Worm (Caenorhabditis elegans) whole organism, L3 larva: ENCODE results near the gene fbxa-115.

Source experiments
- aly-2 ChIP-seq: fragments of 150-350 bp; optimal IDR thresholded peaks from 2 replicates; lab custom pipeline; 2014; ENCODE audit warnings: missing biosample characterization, missing genetic modification characterization
- elt-1 ChIP-seq: fragments of 150-350 bp; optimal IDR thresholded peaks from 2 replicates; lab custom pipeline; 2014; ENCODE audit warnings: missing biosample characterization, missing genetic modification characterization
- eor-1 ChIP-seq, 2 experiments: fragments of 150-350 bp; optimal IDR thresholded peaks; 2 replicates each; lab custom pipeline; 2014 to 2018; ENCODE audit warnings: missing biosample characterization in 2 of 2, missing genetic modification characterization in 2 of 2
- ztf-11 ChIP-seq: fragments of 150-350 bp; optimal IDR thresholded peaks from 2 replicates; lab custom pipeline; 2014; ENCODE audit warnings: missing biosample characterization, missing genetic modification characterization
- ztf-4 ChIP-seq: fragments of 150-350 bp; optimal IDR thresholded peaks from 2 replicates; lab custom pipeline; 2014; ENCODE audit warnings: missing biosample characterization, missing genetic modification characterization

- TF ChIP-seq ztf-4 (tag; lab: Kevin White, UChicago): no peak
- no peak for TF ChIP-seq elt-1 (tag; lab: Kevin White, UChicago)
- no peak for TF ChIP-seq eor-1 (tag; optimal IDR thresholded peaks at IDR 0.05; lab: Kevin White, UChicago)
- TF ChIP-seq aly-2 (tag; lab: Kevin White, UChicago): no peak
- no peak for TF ChIP-seq ztf-11 (tag; lab: Kevin White, UChicago)
Observed at ce11 chrV:20225312-20225711, 33.4 kb upstream of the fbxa-115 start.
